Worm (Caenorhabditis elegans) whole organism, late embryonic: ENCODE data around the gene sru-3.

ENCODE experiments used
- F13H6.1 ChIP-seq: sonication (generic microtip); optimal IDR thresholded peaks from 2 replicates; lab custom pipeline; 2016; ENCODE audit warnings: missing genetic modification characterization, missing compliant biosample characterization
- ceh-48 ChIP-seq: sonication (generic microtip); optimal IDR thresholded peaks from 2 replicates; lab custom pipeline; 2016; ENCODE audit warnings: missing genetic modification characterization, inconsistent platforms, missing compliant biosample characterization
- dmd-4 ChIP-seq: sonication (generic microtip); optimal IDR thresholded peaks from 2 replicates; lab custom pipeline; 2016; ENCODE audit warnings: borderline replicate concordance, missing genetic modification characterization, missing compliant biosample characterization
- fkh-10 ChIP-seq: fragments of 150-350 bp; optimal IDR thresholded peaks from 2 replicates; lab custom pipeline; 2014; ENCODE audit warnings: missing biosample characterization, missing genetic modification reagents, missing genetic modification characterization
- hlh-15 ChIP-seq: sonication (generic microtip); optimal IDR thresholded peaks from 2 replicates; lab custom pipeline; 2016; ENCODE audit warnings: missing genetic modification characterization, missing compliant biosample characterization
- lim-6 ChIP-seq: sonication (generic microtip); optimal IDR thresholded peaks from 2 replicates; lab custom pipeline; 2016; ENCODE audit warnings: missing genetic modification characterization, missing compliant biosample characterization
- mec-3 ChIP-seq: sonication (generic microtip); optimal IDR thresholded peaks from 2 replicates; lab custom pipeline; 2016; ENCODE audit warnings: borderline replicate concordance, missing genetic modification characterization, missing compliant biosample characterization
- nhr-11 ChIP-seq: fragments of 150-350 bp; optimal IDR thresholded peaks from 2 replicates; lab custom pipeline; 2014; ENCODE audit warnings: missing biosample characterization, missing genetic modification characterization
- pha-2 ChIP-seq: sonication (generic microtip); optimal IDR thresholded peaks from 2 replicates; lab custom pipeline; 2017; ENCODE audit warnings: mild to moderate bottlenecking, missing genetic modification characterization, missing compliant biosample characterization
- tbx-2 ChIP-seq: sonication (generic microtip); optimal IDR thresholded peaks from 2 replicates; lab custom pipeline; 2016; ENCODE audit warnings: missing genetic modification characterization, missing compliant biosample characterization

DNA sequence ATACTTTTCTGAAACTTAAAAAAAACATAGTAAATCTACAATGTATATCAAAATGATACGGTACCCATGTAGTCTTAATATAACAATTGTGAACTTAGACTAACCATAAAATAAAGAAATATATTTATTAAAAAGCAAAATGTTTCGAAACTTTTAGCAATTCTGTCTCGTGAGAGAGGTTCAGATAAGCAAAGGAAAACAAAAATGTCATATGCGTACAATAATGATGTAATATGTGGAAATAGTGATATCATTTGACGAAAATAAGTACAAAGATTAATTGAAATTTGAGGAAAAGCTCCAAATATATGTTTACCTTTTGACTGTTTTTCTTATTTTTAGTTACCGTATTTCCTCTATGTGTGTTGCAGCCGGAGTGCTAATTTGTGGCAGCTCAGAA lies 17.7 kb downstream of the sru-3 start:
- TF ChIP-seq dmd-4 (tag; lab: Kevin White, UChicago): no peak
- TF ChIP-seq fkh-10: no peak
- no peak for TF ChIP-seq nhr-11 (tag; lab: Kevin White, UChicago)
- no peak for TF ChIP-seq mec-3 (tag; lab: Kevin White, UChicago)
- no peak for TF ChIP-seq hlh-15 (tag; lab: Kevin White, UChicago)
- no peak for TF ChIP-seq lim-6 (tag; lab: Kevin White, UChicago)
- no peak for TF ChIP-seq pha-2 (tag; lab: Kevin White, UChicago)
- no peak for TF ChIP-seq ceh-48
- no peak for TF ChIP-seq tbx-2 (tag; lab: Kevin White, UChicago)
- no peak for TF ChIP-seq F13H6.1 (tag; lab: Kevin White, UChicago)
